Worm (Caenorhabditis elegans) whole organism, young adult: ENCODE data around the gene R160.14.

Experiments
- K12H6.12 ChIP-seq: fragments of 200-800 bp; sonication (Bioruptor generic); optimal IDR thresholded peaks from 2 replicates; lab custom pipeline; 2018; ENCODE audit warnings: mild to moderate bottlenecking, missing genetic modification characterization, missing compliant biosample characterization
- tbx-9 ChIP-seq: sonication (generic microtip); optimal IDR thresholded peaks from 2 replicates; lab custom pipeline; 2016; ENCODE audit warnings: borderline replicate concordance, missing genetic modification characterization, inconsistent platforms, missing compliant biosample characterization

DNA sequence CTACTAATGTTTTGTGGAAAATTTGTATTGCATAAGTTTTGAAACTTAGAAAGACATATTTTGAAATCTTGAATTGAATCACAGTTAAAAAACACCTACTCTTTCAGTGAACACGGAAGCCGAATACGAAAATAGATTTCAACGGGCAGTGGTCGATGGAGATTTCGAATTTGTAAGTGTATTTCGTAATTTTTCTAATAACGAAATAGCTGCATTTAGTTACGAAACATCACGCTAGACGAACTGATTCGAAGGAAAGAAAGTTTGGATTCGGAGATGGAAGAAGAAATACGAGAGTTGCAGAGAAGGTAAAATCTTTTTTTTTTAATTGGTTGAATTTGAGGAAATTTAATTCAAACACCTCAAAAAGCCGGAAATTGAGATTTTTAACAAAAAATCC is 29.2 kb downstream of the R160.14 start:
- no peak for TF ChIP-seq K12H6.12 (tag; lab: Kevin White, UChicago)
- no peak for TF ChIP-seq tbx-9 (tag; lab: Kevin White, UChicago)
